Worm (Caenorhabditis elegans) whole organism, midembryonic: ENCODE data around the gene abcf-3.

Source experiments
- flt-1 ChIP-seq: fragments of 200-800 bp; sonication (Bioruptor generic); IDR thresholded peaks from 2 replicates; pipeline ENCODE4 v1.3.6; 2022; ENCODE audit warnings: missing genetic modification characterization, missing compliant biosample characterization
- ztf-29 ChIP-seq: fragments of 200-800 bp; sonication (Bioruptor generic); IDR thresholded peaks from 2 replicates; pipeline ENCODE4 v1.3.6; 2022; ENCODE audit warnings: missing genetic modification reagents, missing genetic modification characterization, missing compliant biosample characterization

ce11 chrIII:6164253-6164971, 8.8 kb upstream of the abcf-3 start, which contains the start of gene F42A10.9:
- no peak for TF ChIP-seq ztf-29 (GFP tag; lab: Robert Waterston, UW)
- no peak for TF ChIP-seq flt-1 (GFP tag; lab: Robert Waterston, UW)
